Worm (Caenorhabditis elegans) whole organism, L4 larva: Measurements from ENCODE around the gene B0228.6.

ENCODE experiments used
- F44E2.7 ChIP-seq: fragments of 200-800 bp; sonication (Bioruptor generic); IDR thresholded peaks from 2 replicates; pipeline ENCODE4 v2.1.2; 2022; ENCODE audit warnings: missing genetic modification characterization, missing compliant biosample characterization
- Y105C5A.15 ChIP-seq: fragments of 200-800 bp; sonication (Bioruptor generic); IDR thresholded peaks from 2 replicates; pipeline ENCODE4 v1.3.6; 2022; ENCODE audit warnings: missing genetic modification characterization, missing compliant biosample characterization
- ZK546.5 ChIP-seq, 2 experiments: sonication (generic microtip); optimal IDR thresholded peaks; 2 replicates each; lab custom pipeline; 2017; ENCODE audit warnings: missing biosample characterization in 2 of 2, missing genetic modification characterization in 2 of 2
- egl-27 ChIP-seq: sonication (generic microtip); optimal IDR thresholded peaks from 3 replicates; lab custom pipeline; 2017; ENCODE audit warnings: missing biosample characterization, missing genetic modification reagents, missing genetic modification characterization
- fkh-10 ChIP-seq: fragments of 150-350 bp; optimal IDR thresholded peaks from 2 replicates; lab custom pipeline; 2014; ENCODE audit warnings: missing biosample characterization, missing genetic modification reagents, missing genetic modification characterization
- lsy-2 ChIP-seq, 2 experiments: fragments of 150-350 bp in 1 of 2; sonication (generic microtip) in 1 of 2; optimal IDR thresholded peaks; 2 replicates each; lab custom pipeline; 2014 to 2017; ENCODE audit warnings: missing biosample characterization in 2 of 2, missing genetic modification characterization in 2 of 2
- nhr-11 ChIP-seq: fragments of 150-350 bp; optimal IDR thresholded peaks from 2 replicates; lab custom pipeline; 2014; ENCODE audit warnings: missing biosample characterization, missing genetic modification characterization
- nhr-28 ChIP-seq: fragments of 150-350 bp; optimal IDR thresholded peaks from 2 replicates; lab custom pipeline; 2014; ENCODE audit warnings: missing biosample characterization, missing genetic modification characterization
- nhr-42 ChIP-seq: fragments of 200-800 bp; sonication (Bioruptor generic); IDR thresholded peaks from 2 replicates; pipeline ENCODE4 v1.3.6; 2022; ENCODE audit warnings: missing genetic modification characterization, missing compliant biosample characterization
- nhr-6 ChIP-seq: fragments of 150-350 bp; optimal IDR thresholded peaks from 2 replicates; lab custom pipeline; 2014; ENCODE audit warnings: missing biosample characterization, missing genetic modification characterization
- php-3 ChIP-seq: fragments of 200-800 bp; sonication (Bioruptor generic); IDR thresholded peaks from 2 replicates; pipeline ENCODE4 v1.3.6; 2022; ENCODE audit warnings: missing genetic modification reagents, missing genetic modification characterization, missing compliant biosample characterization
- skn-1 ChIP-seq: fragments of 150-350 bp; optimal IDR thresholded peaks from 2 replicates; lab custom pipeline; 2014; ENCODE audit warnings: missing biosample characterization, missing genetic modification characterization

DNA sequence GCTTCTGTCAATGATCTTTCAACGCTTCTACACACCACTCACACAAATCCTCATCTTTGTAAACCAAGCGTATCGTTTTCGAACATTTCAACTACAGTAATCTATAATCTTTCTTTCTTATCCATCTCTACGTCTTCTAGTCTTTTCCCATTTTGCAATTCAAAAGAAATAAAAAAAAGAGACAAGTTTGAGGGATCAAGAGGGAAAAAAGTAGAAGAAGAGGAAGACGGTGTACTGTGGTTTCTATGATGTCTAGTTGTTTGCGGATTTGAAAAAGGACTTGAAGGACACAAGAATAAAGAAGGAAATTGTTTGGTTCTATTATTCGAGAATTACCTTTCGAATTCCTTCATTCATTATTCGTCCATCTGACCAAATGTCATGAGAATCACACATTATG lies 37.5 kb upstream of the B0228.6 start:
- TF ChIP-seq ZK546.5 (tag; optimal IDR thresholded peaks at IDR 0.05; lab: Kevin White, UChicago) (no peak), nhr-28 (tag; lab: Kevin White, UChicago) (no peak), nhr-11 (tag; lab: Kevin White, UChicago) (no peak), nhr-6 (tag; lab: Kevin White, UChicago) (no peak), egl-27 (tag; lab: Kevin White, UChicago) (no peak), nhr-42 (GFP tag; lab: Robert Waterston, UW) (no peak), php-3 (GFP tag; lab: Robert Waterston, UW) (no peak), Y105C5A.15 (GFP tag; lab: Robert Waterston, UW) (no peak), F44E2.7 (GFP tag; lab: Robert Waterston, UW) (no peak), lsy-2 (tag; optimal IDR thresholded peaks at IDR 0.05; lab: Kevin White, UChicago) (no peak), fkh-10 (GFP tag; lab: Kevin White, UChicago) (no peak), skn-1 (tag; lab: Kevin White, UChicago) (no peak)
